Worm (Caenorhabditis elegans) whole organism, late embryonic: ENCODE results near the gene vit-6.

Experiments used
- ahr-1 ChIP-seq: sonication (generic microtip); optimal IDR thresholded peaks from 2 replicates; lab custom pipeline; 2016; ENCODE audit warnings: missing genetic modification characterization, missing compliant biosample characterization
- pqm-1 ChIP-seq: sonication (generic microtip); optimal IDR thresholded peaks from 2 replicates; lab custom pipeline; 2016; ENCODE audit warnings: missing genetic modification characterization, missing compliant biosample characterization

ce11 chrIV:8266024-8266949, 5.3 kb downstream of the vit-6 start:
- TF ChIP-seq pqm-1 (tag; lab: Kevin White, UChicago) (no peak), ahr-1 (tag; lab: Kevin White, UChicago) (no peak)
